Worm (Caenorhabditis elegans) whole organism, young adult: ENCODE measurements around the gene sek-3.

ENCODE experiments used
- B0035.1 ChIP-seq: sonication (generic microtip); optimal IDR thresholded peaks from 2 replicates; lab custom pipeline; 2016; ENCODE audit warnings: missing genetic modification characterization, mild to moderate bottlenecking, missing compliant biosample characterization, missing genotype, missing genetic modification reagents
- B0261.1 ChIP-seq: sonication (generic microtip); optimal IDR thresholded peaks from 2 replicates; lab custom pipeline; 2016; ENCODE audit warnings: mild to moderate bottlenecking, missing genetic modification characterization, moderate library complexity, missing compliant biosample characterization
- B0336.3 ChIP-seq: fragments of 200-800 bp; sonication (Bioruptor generic); IDR thresholded peaks from 2 replicates; pipeline ENCODE4 v1.3.6; 2022; ENCODE audit warnings: missing genetic modification characterization, missing compliant biosample characterization
- C06A6.2 ChIP-seq: fragments of 200-800 bp; sonication (Bioruptor generic); conservative IDR thresholded peaks from 2 replicates; pipeline ENCODE4 v1.3.6; 2022; ENCODE audit warnings: missing genetic modification characterization, missing compliant biosample characterization
- F33H1.4 ChIP-seq: fragments of 200-800 bp; sonication (Bioruptor generic); IDR thresholded peaks from 2 replicates; pipeline ENCODE4 v1.3.6; 2022; ENCODE audit warnings: missing genetic modification reagents, missing genetic modification characterization, missing compliant biosample characterization
- F49E8.2 ChIP-seq: sonication (generic microtip); optimal IDR thresholded peaks from 3 replicates; lab custom pipeline; 2017; ENCODE audit warnings: missing genetic modification characterization, mild to moderate bottlenecking, missing compliant biosample characterization, antibody characterized with exemption, moderate library complexity; ENCODE audit not compliant: insufficient read depth
- F55B11.4 ChIP-seq: sonication (generic microtip); optimal IDR thresholded peaks from 2 replicates; lab custom pipeline; 2016; ENCODE audit warnings: missing compliant biosample characterization, missing genetic modification characterization, borderline replicate concordance; ENCODE audit not compliant: insufficient read depth
- K12H6.12 ChIP-seq: fragments of 200-800 bp; sonication (Bioruptor generic); optimal IDR thresholded peaks from 2 replicates; lab custom pipeline; 2018; ENCODE audit warnings: mild to moderate bottlenecking, missing genetic modification characterization, missing compliant biosample characterization
- T07F8.4 ChIP-seq: sonication (generic microtip); optimal IDR thresholded peaks from 2 replicates; lab custom pipeline; 2016; ENCODE audit warnings: mild to moderate bottlenecking, missing genetic modification characterization, moderate library complexity, missing compliant biosample characterization
- Y53G8AR.9 ChIP-seq: fragments of 200-800 bp; sonication (Bioruptor generic); conservative IDR thresholded peaks from 2 replicates; pipeline ENCODE4 v1.3.6; 2022; ENCODE audit warnings: missing genetic modification reagents, missing genetic modification characterization, missing compliant biosample characterization
- Y67H2A.10 ChIP-seq: fragments of 200-800 bp; sonication (Bioruptor generic); conservative IDR thresholded peaks from 2 replicates; pipeline ENCODE4 v1.3.6; 2022; ENCODE audit warnings: missing genetic modification reagents, missing genetic modification characterization, missing compliant biosample characterization
- Y79H2A.3 ChIP-seq: fragments of 200-800 bp; sonication (Bioruptor generic); conservative IDR thresholded peaks from 2 replicates; pipeline ENCODE4 v1.3.6; 2022; ENCODE audit warnings: missing genetic modification reagents, missing genetic modification characterization, missing compliant biosample characterization
- akir-1 ChIP-seq: fragments of 200-800 bp; sonication (Bioruptor generic); optimal IDR thresholded peaks from 2 replicates; lab custom pipeline; 2018; ENCODE audit warnings: mild to moderate bottlenecking, missing genetic modification characterization, moderate library complexity, missing compliant biosample characterization
- atf-7 ChIP-seq: sonication (generic microtip); optimal IDR thresholded peaks from 2 replicates; lab custom pipeline; 2017; ENCODE audit warnings: mild to moderate bottlenecking, missing genetic modification characterization, missing compliant biosample characterization
- attf-6 ChIP-seq: fragments of 200-800 bp; sonication (Bioruptor generic); IDR thresholded peaks from 2 replicates; pipeline ENCODE4 v1.3.6; 2022; ENCODE audit warnings: missing genetic modification reagents, missing genetic modification characterization, missing compliant biosample characterization
- ceh-40 ChIP-seq: fragments of 200-800 bp; sonication (Bioruptor generic); IDR thresholded peaks from 2 replicates; pipeline ENCODE4 v1.3.6; 2022; ENCODE audit warnings: missing genetic modification characterization, missing compliant biosample characterization
- ceh-91 ChIP-seq: fragments of 200-800 bp; sonication (Bioruptor generic); IDR thresholded peaks from 2 replicates; pipeline ENCODE4 v1.3.6; 2022; ENCODE audit warnings: missing genetic modification reagents, missing genetic modification characterization, missing compliant biosample characterization
- dox-1 ChIP-seq: fragments of 200-800 bp; sonication (Bioruptor generic); IDR thresholded peaks from 2 replicates; pipeline ENCODE4 v1.3.6; 2022; ENCODE audit warnings: missing genetic modification reagents, missing genetic modification characterization, missing compliant biosample characterization
- dpff-1 ChIP-seq: sonication (generic microtip); optimal IDR thresholded peaks from 2 replicates; lab custom pipeline; 2017; ENCODE audit warnings: mild to moderate bottlenecking, missing genetic modification characterization, missing compliant biosample characterization
- ets-4 ChIP-seq: fragments of 200-800 bp; sonication (Bioruptor generic); optimal IDR thresholded peaks from 2 replicates; lab custom pipeline; 2018; ENCODE audit warnings: mild to moderate bottlenecking, missing genetic modification characterization, missing compliant biosample characterization
- gei-17 ChIP-seq: fragments of 200-800 bp; sonication (Bioruptor generic); optimal IDR thresholded peaks from 2 replicates; lab custom pipeline; 2018; ENCODE audit warnings: mild to moderate bottlenecking, missing genetic modification characterization, missing compliant biosample characterization
- hlh-12 ChIP-seq: sonication (generic microtip); optimal IDR thresholded peaks from 2 replicates; lab custom pipeline; 2016; ENCODE audit warnings: missing genetic modification characterization, missing compliant biosample characterization
- hmg-20 ChIP-seq: fragments of 200-800 bp; sonication (Bioruptor generic); IDR thresholded peaks from 2 replicates; pipeline ENCODE4 v1.3.6; 2022; ENCODE audit warnings: missing genetic modification reagents, missing genetic modification characterization, missing compliant biosample characterization
- lag-1 ChIP-seq: fragments of 200-800 bp; sonication (Bioruptor generic); IDR thresholded peaks from 2 replicates; pipeline ENCODE4 v1.3.6; 2022; ENCODE audit warnings: missing genetic modification reagents, missing genetic modification characterization, missing compliant biosample characterization
- let-607 ChIP-seq, 2 experiments: fragments of 200-800 bp in 1 of 2; sonication (Bioruptor generic) in 1 of 2; sonication (generic microtip) in 1 of 2; optimal IDR thresholded peaks; 2 replicates each; lab custom pipeline; 2016 to 2018; ENCODE audit warnings: mild to moderate bottlenecking in 2 of 2, missing compliant biosample characterization in 2 of 2, missing genetic modification characterization in 2 of 2, moderate library complexity in 2 of 2, missing genotype in 1 of 2
- madf-10 ChIP-seq: sonication (generic microtip); optimal IDR thresholded peaks from 2 replicates; lab custom pipeline; 2016; ENCODE audit warnings: mild to moderate bottlenecking, missing genetic modification characterization, missing compliant biosample characterization
- madf-3 ChIP-seq: fragments of 200-800 bp; sonication (Bioruptor generic); IDR thresholded peaks from 2 replicates; pipeline ENCODE4 v1.3.6; 2022; ENCODE audit warnings: missing genetic modification reagents, missing genetic modification characterization, missing compliant biosample characterization
- madf-8 ChIP-seq: fragments of 200-800 bp; sonication (Bioruptor generic); conservative IDR thresholded peaks from 2 replicates; pipeline ENCODE4 v1.3.6; 2022; ENCODE audit warnings: missing genetic modification reagents, missing genetic modification characterization, missing compliant biosample characterization
- mcd-1 ChIP-seq: fragments of 200-800 bp; sonication (Bioruptor generic); IDR thresholded peaks from 2 replicates; pipeline ENCODE4 v1.3.6; 2022; ENCODE audit warnings: missing genetic modification reagents, missing genetic modification characterization, missing compliant biosample characterization
- mxl-1 ChIP-seq: sonication (generic microtip); optimal IDR thresholded peaks from 2 replicates; lab custom pipeline; 2016; ENCODE audit warnings: missing genetic modification characterization, missing compliant biosample characterization
- nfya-2 ChIP-seq: fragments of 200-800 bp; sonication (Bioruptor generic); IDR thresholded peaks from 2 replicates; pipeline ENCODE4 v1.3.6; 2022; ENCODE audit warnings: missing genetic modification reagents, missing genetic modification characterization, missing compliant biosample characterization
- nfyb-1 ChIP-seq: fragments of 200-800 bp; sonication (Bioruptor generic); IDR thresholded peaks from 2 replicates; pipeline ENCODE4 v1.3.6; 2022; ENCODE audit warnings: missing genetic modification reagents, missing genetic modification characterization, missing compliant biosample characterization
- nhr-120 ChIP-seq: fragments of 200-800 bp; sonication (Bioruptor generic); IDR thresholded peaks from 2 replicates; pipeline ENCODE4 v1.3.6; 2022; ENCODE audit warnings: missing genetic modification characterization, missing compliant biosample characterization
- nhr-179 ChIP-seq: sonication (generic microtip); optimal IDR thresholded peaks from 2 replicates; lab custom pipeline; 2016; ENCODE audit warnings: mild to moderate bottlenecking, missing genetic modification characterization, missing compliant biosample characterization
- nhr-80 ChIP-seq: sonication (generic microtip); optimal IDR thresholded peaks from 2 replicates; lab custom pipeline; 2016; ENCODE audit warnings: missing genetic modification characterization, missing compliant biosample characterization
- nhr-90 ChIP-seq: sonication (generic microtip); optimal IDR thresholded peaks from 2 replicates; lab custom pipeline; 2016; ENCODE audit warnings: missing genotype, mild to moderate bottlenecking, missing genetic modification characterization, missing compliant biosample characterization
- pha-4 ChIP-seq: fragments of 150-350 bp; sonication (generic microtip); optimal IDR thresholded peaks from 2 replicates; lab custom pipeline; 2014; ENCODE audit warnings: missing biosample characterization, missing genetic modification reagents, missing genetic modification characterization
- rcor-1 ChIP-seq: fragments of 200-800 bp; sonication (Bioruptor generic); IDR thresholded peaks from 2 replicates; pipeline ENCODE4 v1.3.6; 2022; ENCODE audit warnings: missing genetic modification reagents, missing genetic modification characterization, missing compliant biosample characterization
- rec-8 ChIP-seq, 2 experiments: sonication (generic microtip); optimal IDR thresholded peaks; 2 replicates each; lab custom pipeline; 2016; ENCODE audit warnings: mild to moderate bottlenecking in 2 of 2, missing genetic modification characterization in 2 of 2, missing genetic modification reagents in 2 of 2, missing genotype in 2 of 2, missing biosample characterization in 1 of 2, missing compliant biosample characterization in 1 of 2, moderate library complexity in 1 of 2
- snpc-1.1 ChIP-seq: sonication (generic microtip); optimal IDR thresholded peaks from 2 replicates; lab custom pipeline; 2017; ENCODE audit warnings: missing genetic modification characterization, mild to moderate bottlenecking, missing compliant biosample characterization, antibody characterized with exemption, moderate library complexity, missing genotype, missing genetic modification reagents; ENCODE audit not compliant: insufficient read depth
- snpc-1.3 ChIP-seq: sonication (generic microtip); optimal IDR thresholded peaks from 2 replicates; lab custom pipeline; 2017; ENCODE audit warnings: missing genetic modification characterization, mild to moderate bottlenecking, missing compliant biosample characterization, antibody characterized with exemption, moderate library complexity, missing genotype, missing genetic modification reagents; ENCODE audit not compliant: insufficient read depth
- tbp1 ChIP-seq: fragments of 200-800 bp; sonication (Bioruptor generic); optimal IDR thresholded peaks from 2 replicates; lab custom pipeline; 2018; ENCODE audit warnings: mild to moderate bottlenecking, missing genetic modification characterization, missing compliant biosample characterization
- unc-130 ChIP-seq: sonication (generic microtip); optimal IDR thresholded peaks from 2 replicates; lab custom pipeline; 2016; ENCODE audit warnings: missing genetic modification reagents, missing genetic modification characterization, missing compliant biosample characterization
- unc-62 ChIP-seq: fragments of 150-350 bp; optimal IDR thresholded peaks from 2 replicates; lab custom pipeline; 2014; ENCODE audit warnings: missing biosample characterization, missing genetic modification reagents, missing genetic modification characterization
- zfh-2 ChIP-seq: fragments of 200-800 bp; sonication (Bioruptor generic); conservative IDR thresholded peaks from 2 replicates; pipeline ENCODE4 v1.3.6; 2022; ENCODE audit warnings: missing genetic modification reagents, missing genetic modification characterization, missing compliant biosample characterization
- ztf-18 ChIP-seq: sonication (generic microtip); optimal IDR thresholded peaks from 2 replicates; lab custom pipeline; 2016; ENCODE audit warnings: missing genotype, mild to moderate bottlenecking, missing genetic modification characterization, missing compliant biosample characterization
- ztf-22 ChIP-seq: fragments of 200-800 bp; sonication (Bioruptor generic); optimal IDR thresholded peaks from 2 replicates; lab custom pipeline; 2018; ENCODE audit warnings: mild to moderate bottlenecking, missing genetic modification characterization, moderate library complexity, missing compliant biosample characterization
- ztf-28 ChIP-seq: fragments of 200-800 bp; sonication (Bioruptor generic); IDR thresholded peaks from 2 replicates; pipeline ENCODE4 v1.3.6; 2022; ENCODE audit warnings: missing genetic modification reagents, missing genetic modification characterization, missing compliant biosample characterization

Gene sek-3

ce11 chrX:4970863-4971345 lies 46.8 kb upstream of the sek-3 start, which contains the start of gene calu-1:
calu-1 (minus strand) TSS chrX:4970913.
- TF ChIP-seq attf-6 (GFP tag; lab: Robert Waterston, UW) (no peak), hlh-12 (tag; lab: Kevin White, UChicago) (no peak), dox-1 (GFP tag; lab: Robert Waterston, UW) (0 out of 2 replicates have a peak, but pooled peaks have one; percentile 28), mcd-1 (no peak), C06A6.2 (GFP tag; lab: Robert Waterston, UW) (no peak), lag-1 (GFP tag; lab: Robert Waterston, UW) (no peak), hmg-20 (GFP tag; lab: Robert Waterston, UW) (no peak), B0261.1 (tag; lab: Kevin White, UChicago) (no peak), Y67H2A.10 (no peak), nhr-120 (GFP tag; lab: Robert Waterston, UW) (no peak), nfya-2 (GFP tag; lab: Robert Waterston, UW) (no peak), mxl-1 (tag; lab: Kevin White, UChicago) (no peak), madf-3 (GFP tag; lab: Robert Waterston, UW) (no peak), madf-8 (GFP tag; lab: Robert Waterston, UW) (no peak), ztf-22 (GFP tag; lab: Kevin White, UChicago) (peak; percentile 38), F33H1.4 (no peak), let-607 (tag; optimal IDR thresholded peaks at IDR 0.05; lab: Kevin White, UChicago) (peak; percentile 99), Y53G8AR.9 (0 out of 2 replicates have a peak, but pooled peaks have one; percentile 10), K12H6.12 (tag; lab: Kevin White, UChicago) (no peak), F49E8.2 (tag; lab: Kevin White, UChicago) (no peak), T07F8.4 (tag; lab: Kevin White, UChicago) (no peak), ztf-18 (tag; lab: Kevin White, UChicago) (no peak), nhr-80 (peak; percentile 95), tbp1 (GFP tag; lab: Kevin White, UChicago) (peak; percentile 16), pha-4 (tag; lab: Kevin White, UChicago) (no peak), unc-62 (GFP tag; lab: Kevin White, UChicago) (peak; percentile 48), ceh-40 (GFP tag; lab: Robert Waterston, UW) (no peak), zfh-2 (GFP tag; lab: Robert Waterston, UW) (no peak), madf-10 (no peak), ets-4 (GFP tag; lab: Kevin White, UChicago) (peak; percentile 79), snpc-1.3 (tag; lab: Kevin White, UChicago) (no peak), ceh-91 (GFP tag; lab: Robert Waterston, UW) (no peak), nhr-179 (tag; lab: Kevin White, UChicago) (no peak), gei-17 (no peak), Y79H2A.3 (no peak), B0336.3 (GFP tag; lab: Robert Waterston, UW) (0 out of 2 replicates have a peak, but pooled peaks have one; percentile 21), ztf-28 (GFP tag; lab: Robert Waterston, UW) (no peak), atf-7 (peak; percentile 15), nhr-90 (peak; percentile 53), rec-8 (tag; optimal IDR thresholded peaks at IDR 0.05; lab: Kevin White, UChicago) (no peak), rcor-1 (GFP tag; lab: Robert Waterston, UW) (no peak), snpc-1.1 (tag; lab: Kevin White, UChicago) (no peak), akir-1 (GFP tag; lab: Kevin White, UChicago) (no peak), dpff-1 (tag; lab: Kevin White, UChicago) (no peak), B0035.1 (tag; lab: Kevin White, UChicago) (no peak), F55B11.4 (tag; lab: Kevin White, UChicago) (no peak), nfyb-1 (GFP tag; lab: Robert Waterston, UW) (peak; percentile 61; the same call in 1 of the 2 replicates), unc-130 (GFP tag; lab: Kevin White, UChicago) (no peak)
